Worm (Caenorhabditis elegans) whole organism, L3 larva: ENCODE measurements around the gene Y62E10A.24.

Experiments used
- R02D3.7 ChIP-seq: fragments of 150-350 bp; optimal IDR thresholded peaks from 2 replicates; lab custom pipeline; 2014; ENCODE audit warnings: missing biosample characterization, missing genetic modification characterization
- ama-1 ChIP-seq: fragments of 150-350 bp; optimal IDR thresholded peaks from 2 replicates; lab custom pipeline; 2018
- ceh-82 ChIP-seq: fragments of 150-350 bp; optimal IDR thresholded peaks from 2 replicates; lab custom pipeline; 2014; ENCODE audit warnings: missing biosample characterization, missing genetic modification characterization
- egl-27 ChIP-seq: sonication (generic microtip); optimal IDR thresholded peaks from 4 replicates; lab custom pipeline; 2017; ENCODE audit warnings: missing biosample characterization, missing genetic modification reagents, missing genetic modification characterization
- jun-1 ChIP-seq: fragments of 150-350 bp; optimal IDR thresholded peaks from 2 replicates; lab custom pipeline; 2014; ENCODE audit warnings: missing biosample characterization, missing genetic modification reagents, missing genetic modification characterization
- nfya-1 ChIP-seq: sonication (generic microtip); optimal IDR thresholded peaks from 2 replicates; lab custom pipeline; 2017; ENCODE audit warnings: missing genetic modification characterization, mild to moderate bottlenecking, missing compliant biosample characterization, antibody characterized with exemption, moderate library complexity; ENCODE audit not compliant: insufficient read depth
- nhr-11 ChIP-seq: fragments of 150-350 bp; optimal IDR thresholded peaks from 2 replicates; lab custom pipeline; 2014; ENCODE audit warnings: missing biosample characterization, missing genetic modification characterization
- nhr-12 ChIP-seq: fragments of 150-350 bp; optimal IDR thresholded peaks from 2 replicates; lab custom pipeline; 2014; ENCODE audit warnings: missing biosample characterization, missing genetic modification characterization
- nhr-28 ChIP-seq: fragments of 150-350 bp; optimal IDR thresholded peaks from 2 replicates; lab custom pipeline; 2014; ENCODE audit warnings: missing biosample characterization, missing genetic modification characterization
- nhr-76 ChIP-seq: fragments of 150-350 bp; sonication (generic microtip); optimal IDR thresholded peaks from 5 replicates; lab custom pipeline; 2014; ENCODE audit warnings: missing biosample characterization, missing genetic modification characterization
- snpc-4 ChIP-seq: fragments of 150-350 bp; optimal IDR thresholded peaks from 2 replicates; lab custom pipeline; 2014; ENCODE audit warnings: missing biosample characterization, missing genetic modification characterization
- tbx-2 ChIP-seq: sonication (generic microtip); optimal IDR thresholded peaks from 2 replicates; lab custom pipeline; 2016; ENCODE audit warnings: mild to moderate bottlenecking, missing genetic modification characterization, missing compliant biosample characterization
- unc-62 ChIP-seq: fragments of 150-350 bp; sonication (generic microtip); optimal IDR thresholded peaks from 4 replicates; lab custom pipeline; 2014; ENCODE audit warnings: missing biosample characterization, missing genetic modification reagents, missing genetic modification characterization
- ztf-11 ChIP-seq: fragments of 150-350 bp; optimal IDR thresholded peaks from 2 replicates; lab custom pipeline; 2014; ENCODE audit warnings: missing biosample characterization, missing genetic modification characterization

ce11 chrIV:13364869-13365268 is 5.6 kb upstream of the Y62E10A.24 start, which contains the start of gene srsx-25:
- TF ChIP-seq ama-1 (lab: Kevin White, UChicago), result no peak
- no peak for TF ChIP-seq ceh-82
- TF ChIP-seq nhr-28 (tag; lab: Kevin White, UChicago), result no peak
- TF ChIP-seq egl-27 (tag; lab: Kevin White, UChicago), result no peak
- no peak for TF ChIP-seq tbx-2 (tag; lab: Kevin White, UChicago)
- no peak for TF ChIP-seq ztf-11 (tag; lab: Kevin White, UChicago)
- no peak for TF ChIP-seq nhr-11 (tag; lab: Kevin White, UChicago)
- no peak for TF ChIP-seq nfya-1 (tag; lab: Kevin White, UChicago)
- TF ChIP-seq nhr-76 (tag; lab: Kevin White, UChicago), result no peak
- no peak for TF ChIP-seq R02D3.7 (tag; lab: Kevin White, UChicago)
- no peak for TF ChIP-seq unc-62 (GFP tag; lab: Kevin White, UChicago)
- no peak for TF ChIP-seq snpc-4 (tag; lab: Kevin White, UChicago)
- no peak for TF ChIP-seq nhr-12
- TF ChIP-seq jun-1 (tag; lab: Kevin White, UChicago), result no peak
